Fruit fly (Drosophila melanogaster): ENCODE measurements around the gene Aos1.
A peak's percentile ranks its signal among the peaks of the same experiment; 100 is the strongest.

Gene Aos1

dm6 chr3R:12451376-12451775 lies 17.8 kb upstream of the Aos1 start (continued):
- TF ChIP-seq fd96Cb (tag; optimal IDR thresholded peaks at IDR 0.05): peak; percentile 18
- TF ChIP-seq CG18476 (GFP tag; optimal IDR thresholded peaks at IDR 0.05): no peak
- no peak for TF ChIP-seq CHES-1-like (GFP tag; optimal IDR thresholded peaks at IDR 0.05)
- no peak for TF ChIP-seq CG11456 (GFP tag; IDR thresholded peaks at IDR 0.05)
- no peak for TF ChIP-seq dimm (GFP tag; IDR thresholded peaks at IDR 0.05)
- no peak for TF ChIP-seq CG5180 (GFP tag; optimal IDR thresholded peaks at IDR 0.05)
- TF ChIP-seq psq (GFP tag; optimal IDR thresholded peaks at IDR 0.05): no peak
- no peak for TF ChIP-seq CG15479 (GFP tag; optimal IDR thresholded peaks at IDR 0.05)
- TF ChIP-seq dm (GFP tag; optimal IDR thresholded peaks at IDR 0.05): no peak
- TF ChIP-seq CG34224 (GFP tag; IDR thresholded peaks at IDR 0.05; ENCODE audit: partially characterized antibody): no peak
- TF ChIP-seq corto (GFP tag; optimal IDR thresholded peaks at IDR 0.05): no peak
- peak; percentile 35; the same call in 1 of the 2 replicates for TF ChIP-seq ap (GFP tag; IDR thresholded peaks at IDR 0.05)
- no peak for TF ChIP-seq HLH54F (GFP tag; optimal IDR thresholded peaks at IDR 0.05)
- 0 out of 2 replicates have a peak, but pooled peaks have one; percentile 31 for TF ChIP-seq sisA (GFP tag; IDR thresholded peaks at IDR 0.05)
- no peak for TF ChIP-seq al (GFP tag; IDR thresholded peaks at IDR 0.05)
- no peak for TF ChIP-seq hkb (optimal IDR thresholded peaks at IDR 0.05)
- TF ChIP-seq hkb (GFP tag; IDR thresholded peaks at IDR 0.05): peak; percentile 62
- TF ChIP-seq jing (GFP tag; optimal IDR thresholded peaks at IDR 0.05): no peak
- TF ChIP-seq Lhr (GFP tag; optimal IDR thresholded peaks at IDR 0.05): no peak
- peak; percentile 17 for TF ChIP-seq pum (GFP tag; optimal IDR thresholded peaks at IDR 0.05)
- TF ChIP-seq Atf6 (GFP tag; IDR thresholded peaks at IDR 0.05): peak; percentile 39; the same call in 1 of the 2 replicates
- no peak for TF ChIP-seq CrebB (tag; optimal IDR thresholded peaks at IDR 0.05)
- TF ChIP-seq CG3163 (GFP tag; optimal IDR thresholded peaks at IDR 0.05): no peak
- no peak for TF ChIP-seq CG14965 (GFP tag; optimal IDR thresholded peaks at IDR 0.05; ENCODE audit: borderline replicate concordance)
- TF ChIP-seq fru (optimal IDR thresholded peaks at IDR 0.05): no peak
- peak; percentile 35 for TF ChIP-seq CG17385 (GFP tag; optimal IDR thresholded peaks at IDR 0.05)
- no peak for TF ChIP-seq Antp (GFP tag; optimal IDR thresholded peaks at IDR 0.05)
- TF ChIP-seq Chrac-16 (GFP tag; optimal IDR thresholded peaks at IDR 0.05): no peak
- TF ChIP-seq CoRest (tag; optimal IDR thresholded peaks at IDR 0.05): peak; percentile 40
- no peak for TF ChIP-seq NC2α (GFP tag; optimal IDR thresholded peaks at IDR 0.05)
- TF ChIP-seq exex (tag; optimal IDR thresholded peaks at IDR 0.05): no peak
- no peak for TF ChIP-seq CG11085 (GFP tag; IDR thresholded peaks at IDR 0.05)
- no peak for TF ChIP-seq stwl (tag; optimal IDR thresholded peaks at IDR 0.05)
- no peak for TF ChIP-seq CG4707 (GFP tag; optimal IDR thresholded peaks at IDR 0.05)
- TF ChIP-seq Dfd (GFP tag; optimal IDR thresholded peaks at IDR 0.05): no peak
- no peak for TF ChIP-seq org-1 (GFP tag; optimal IDR thresholded peaks at IDR 0.05)
- TF ChIP-seq CG15269 (tag; optimal IDR thresholded peaks at IDR 0.05): peak; percentile 70
- TF ChIP-seq chif (GFP tag; optimal IDR thresholded peaks at IDR 0.05): peak in 1 of 2 experiments; percentile 16
- no peak for TF ChIP-seq Dek (tag; optimal IDR thresholded peaks at IDR 0.05)
- no peak for TF ChIP-seq CG13624 (GFP tag; optimal IDR thresholded peaks at IDR 0.05)
- TF ChIP-seq CG8290 (GFP tag; optimal IDR thresholded peaks at IDR 0.05): no peak
- peak in 1 of 2 experiments; percentile 65 for TF ChIP-seq CG8290 (tag; optimal IDR thresholded peaks at IDR 0.05)
- TF ChIP-seq luna (GFP tag; optimal IDR thresholded peaks at IDR 0.05): no peak
- no peak for TF ChIP-seq kay (GFP tag; optimal IDR thresholded peaks at IDR 0.05)
- no peak for TF ChIP-seq dan (GFP tag; IDR thresholded peaks at IDR 0.05)
- TF ChIP-seq CG7963 (GFP tag; IDR thresholded peaks at IDR 0.05; ENCODE audit: partially characterized antibody): no peak
- peak; percentile 24 for TF ChIP-seq slp2 (GFP tag; optimal IDR thresholded peaks at IDR 0.05)
- TF ChIP-seq so (GFP tag; IDR thresholded peaks at IDR 0.05): no peak
- peak; percentile 0 for TF ChIP-seq HHEX (GFP tag; optimal IDR thresholded peaks at IDR 0.05)
- TF ChIP-seq scrt (GFP tag; optimal IDR thresholded peaks at IDR 0.05): no peak
- TF ChIP-seq Tbp (GFP tag; optimal IDR thresholded peaks at IDR 0.05): no peak
- no peak for TF ChIP-seq usp (GFP tag; optimal IDR thresholded peaks at IDR 0.05)
- TF ChIP-seq otp (GFP tag; IDR thresholded peaks at IDR 0.05): no peak
